Worm (Caenorhabditis elegans): ENCODE data around the gene clec-5.

The clec-5 gene

ce11 chrIII:4899728-4900127, 16.3 kb upstream of the clec-5 start (continued):
- peak; percentile 83 for TF ChIP-seq hlh-4 (tag; optimal IDR thresholded peaks at IDR 0.05)
- peak; percentile 89 to 91 (median 89) for TF ChIP-seq dpl-1 (GFP tag; optimal IDR thresholded peaks at IDR 0.05)
- peak; percentile 100 for TF ChIP-seq nhr-71 (tag; optimal IDR thresholded peaks at IDR 0.05)
- TF ChIP-seq snpc-4 (tag; optimal IDR thresholded peaks at IDR 0.05) = peak; percentile 84
- peak; percentile 100 for TF ChIP-seq fkh-8 (tag; optimal IDR thresholded peaks at IDR 0.05)
- peak; percentile 93 for TF ChIP-seq fkh-4 (tag; optimal IDR thresholded peaks at IDR 0.05; ENCODE audit: borderline replicate concordance)
- peak; percentile 99 for TF ChIP-seq nhr-77 (tag; optimal IDR thresholded peaks at IDR 0.05)
- peak; percentile 99 for TF ChIP-seq grh-1 (GFP tag; IDR thresholded peaks at IDR 0.05)
- TF ChIP-seq nhr-12 (tag; optimal IDR thresholded peaks at IDR 0.05) = peak; percentile 43
- peak; percentile 92 for TF ChIP-seq ceh-63 (GFP tag; optimal IDR thresholded peaks at IDR 0.05)
- TF ChIP-seq fkh-10 (GFP tag; optimal IDR thresholded peaks at IDR 0.05) = peak; percentile 99
- no peak for TF ChIP-seq ets-5 (GFP tag; IDR thresholded peaks at IDR 0.05)
- TF ChIP-seq pag-3 (tag; optimal IDR thresholded peaks at IDR 0.05; ENCODE audit: borderline replicate concordance, insufficient read depth) = peak; percentile 80
- peak; percentile 100 for TF ChIP-seq snu-23 (GFP tag; optimal IDR thresholded peaks at IDR 0.05)
- peak; percentile 98 for TF ChIP-seq mab-9 (GFP tag; IDR thresholded peaks at IDR 0.05)
- TF ChIP-seq pqm-1 (tag; optimal IDR thresholded peaks at IDR 0.05) = peak; percentile 95
- peak; percentile 99 for TF ChIP-seq C16A3.4 (tag; optimal IDR thresholded peaks at IDR 0.05)
- TF ChIP-seq fos-1 (tag; optimal IDR thresholded peaks at IDR 0.05) = peak; percentile 97
- peak; percentile 99 for TF ChIP-seq elt-2 (tag; optimal IDR thresholded peaks at IDR 0.05)
- TF ChIP-seq nhr-90 (tag; optimal IDR thresholded peaks at IDR 0.05; ENCODE audit: poor library complexity) = peak; percentile 99
- peak; percentile 96 to 97 for TF ChIP-seq efl-1 (optimal IDR thresholded peaks at IDR 0.05)
- peak; percentile 85 to 99 for TF ChIP-seq efl-1 (GFP tag; optimal IDR thresholded peaks at IDR 0.05 in 1 of 2)
- peak; percentile 97 for TF ChIP-seq lsy-2 (tag; optimal IDR thresholded peaks at IDR 0.05)
- peak; percentile 100 for TF ChIP-seq nhr-47 (tag; optimal IDR thresholded peaks at IDR 0.05)
- TF ChIP-seq lin-13 (GFP tag; optimal IDR thresholded peaks at IDR 0.05) = peak; percentile 100
- TF ChIP-seq nhr-84 (tag; optimal IDR thresholded peaks at IDR 0.05) = no peak
- peak; percentile 95 for TF ChIP-seq aha-1 (tag; optimal IDR thresholded peaks at IDR 0.05)
- TF ChIP-seq C04F5.9 (tag; optimal IDR thresholded peaks at IDR 0.05) = peak; percentile 97
- TF ChIP-seq mdl-1 (tag; optimal IDR thresholded peaks at IDR 0.05) = peak; percentile 45 to 99
- TF ChIP-seq Y116A8C.19 (tag; optimal IDR thresholded peaks at IDR 0.05; ENCODE audit: borderline replicate concordance) = peak; percentile 10
- peak; percentile 95 for TF ChIP-seq efl-3 (GFP tag; optimal IDR thresholded peaks at IDR 0.05)
- TF ChIP-seq F16B12.6 (tag; optimal IDR thresholded peaks at IDR 0.05) = peak; percentile 68
- peak; percentile 98 for TF ChIP-seq rnt-1 (tag; optimal IDR thresholded peaks at IDR 0.05)
- peak; percentile 90 for TF ChIP-seq aly-2 (tag; optimal IDR thresholded peaks at IDR 0.05)
- peak; percentile 100 for TF ChIP-seq lin-14 (GFP tag; optimal IDR thresholded peaks at IDR 0.05)
- TF ChIP-seq hpl-2 (GFP tag; optimal IDR thresholded peaks at IDR 0.05) = peak; percentile 95
- TF ChIP-seq egl-13 (tag; optimal IDR thresholded peaks at IDR 0.05) = peak; percentile 100
- TF ChIP-seq vab-15 (tag; optimal IDR thresholded peaks at IDR 0.05) = peak; percentile 98
- no peak for TF ChIP-seq sptf-1 (tag; optimal IDR thresholded peaks at IDR 0.05)
- peak; percentile 99 for TF ChIP-seq ztf-4 (tag; optimal IDR thresholded peaks at IDR 0.05)
- peak; percentile 99 for TF ChIP-seq ceh-8 (GFP tag; optimal IDR thresholded peaks at IDR 0.05)
- no peak for TF ChIP-seq alr-1 (tag; optimal IDR thresholded peaks at IDR 0.05; ENCODE audit: borderline replicate concordance)
- TF ChIP-seq pax-3 (tag; optimal IDR thresholded peaks at IDR 0.05) = peak; percentile 100
- no peak for TF ChIP-seq unc-30 (tag; optimal IDR thresholded peaks at IDR 0.05)

Data from whole organism, L1 larva.